Worm (Caenorhabditis elegans) whole organism, L3 larva: ENCODE results near the gene aqp-5.

Experiments used
- egl-27 ChIP-seq: sonication (generic microtip); optimal IDR thresholded peaks from 4 replicates; lab custom pipeline; 2017; ENCODE audit warnings: missing biosample characterization, missing genetic modification reagents, missing genetic modification characterization
- fkh-2 ChIP-seq: fragments of 150-350 bp; optimal IDR thresholded peaks from 2 replicates; lab custom pipeline; 2014; ENCODE audit warnings: missing biosample characterization, missing genetic modification reagents, missing genetic modification characterization
- lin-39 ChIP-seq: fragments of 150-350 bp; optimal IDR thresholded peaks from 2 replicates; lab custom pipeline; 2018; ENCODE audit warnings: missing biosample characterization, missing genetic modification reagents, missing genetic modification characterization
- mdl-1 ChIP-seq: fragments of 150-350 bp; optimal IDR thresholded peaks from 2 replicates; lab custom pipeline; 2014; ENCODE audit warnings: missing biosample characterization, missing genetic modification characterization
- nhr-12 ChIP-seq: fragments of 150-350 bp; optimal IDR thresholded peaks from 2 replicates; lab custom pipeline; 2014; ENCODE audit warnings: missing biosample characterization, missing genetic modification characterization
- nhr-237 ChIP-seq: fragments of 150-350 bp; optimal IDR thresholded peaks from 2 replicates; lab custom pipeline; 2014; ENCODE audit warnings: missing biosample characterization, missing genetic modification characterization
- nhr-43 ChIP-seq: sonication (generic microtip); optimal IDR thresholded peaks from 2 replicates; lab custom pipeline; 2016; ENCODE audit warnings: mild to moderate bottlenecking, missing genetic modification characterization, missing compliant biosample characterization; ENCODE audit not compliant: poor library complexity, severe bottlenecking
- nhr-77 ChIP-seq: fragments of 150-350 bp; optimal IDR thresholded peaks from 2 replicates; lab custom pipeline; 2014; ENCODE audit warnings: missing biosample characterization, missing genetic modification characterization
- zag-1 ChIP-seq: fragments of 150-350 bp; optimal IDR thresholded peaks from 2 replicates; lab custom pipeline; 2014; ENCODE audit warnings: missing biosample characterization, missing genetic modification characterization

DNA sequence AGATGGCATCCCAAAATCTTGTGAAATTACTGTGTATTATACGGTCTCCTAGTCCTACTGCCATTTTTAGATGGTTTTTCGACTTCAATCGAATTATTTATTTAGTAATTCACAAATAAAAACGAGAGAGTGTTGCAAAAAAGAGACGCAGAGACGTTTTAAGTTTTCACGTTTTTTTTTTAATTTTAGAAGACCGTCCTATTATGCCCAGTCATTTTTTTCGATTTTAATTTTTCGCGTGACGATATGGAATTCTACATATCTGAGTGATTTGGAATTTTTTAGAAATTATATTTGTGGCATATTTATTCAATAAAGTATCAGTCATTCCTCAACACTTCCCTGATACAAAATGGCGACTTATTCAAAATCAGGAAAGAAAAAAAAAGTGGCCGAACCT lies 5.2 kb downstream of the aqp-5 start, which contains the start of gene C35A5.4:
- TF ChIP-seq egl-27 (tag; lab: Kevin White, UChicago): no peak
- TF ChIP-seq lin-39: no peak
- no peak for TF ChIP-seq nhr-43
- TF ChIP-seq nhr-77: no peak
- TF ChIP-seq zag-1 (tag; lab: Kevin White, UChicago): no peak
- TF ChIP-seq nhr-237 (tag; lab: Kevin White, UChicago): no peak
- TF ChIP-seq nhr-12: no peak
- TF ChIP-seq fkh-2 (tag; lab: Kevin White, UChicago): no peak
- TF ChIP-seq mdl-1 (tag; lab: Kevin White, UChicago): no peak
